Fruit fly (Drosophila melanogaster): ENCODE measurements around the gene CG18094.
A peak's percentile ranks its signal among the peaks of the same experiment; 100 is the strongest.

Gene CG18094

DNA sequence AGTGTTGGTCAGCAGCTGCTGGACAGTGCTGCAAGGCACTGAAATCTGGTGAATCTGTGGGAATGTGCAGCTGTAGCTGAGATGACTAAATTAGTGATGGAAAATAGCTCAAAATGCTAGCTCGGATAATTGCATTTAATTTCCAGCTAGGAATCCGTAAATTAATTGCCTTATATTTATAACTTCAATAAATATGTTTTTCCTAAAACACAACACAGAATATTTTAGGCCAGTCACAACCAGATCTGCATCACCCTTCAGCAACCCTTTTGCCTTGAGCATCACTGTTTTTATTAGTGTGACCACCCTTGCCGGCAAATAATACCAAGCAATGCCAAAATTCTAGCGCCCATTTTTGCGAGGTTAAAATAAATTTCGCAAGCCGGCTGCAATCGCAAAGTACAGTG, 45.3 kb upstream of the CG18094 start, which contains the start of gene Hs2st:
TSS of gene Hs2st (minus strand) at position 17 of the 407 bp plus-strand sequence.
- TF ChIP-seq CG4617 (GFP tag; optimal IDR thresholded peaks at IDR 0.05; ENCODE audit: borderline replicate concordance) (peak; percentile 96), D19A (tag; optimal IDR thresholded peaks at IDR 0.05) (peak; percentile 66), CG2120 (GFP tag; optimal IDR thresholded peaks at IDR 0.05) (peak; percentile 98), maf-S (GFP tag; optimal IDR thresholded peaks at IDR 0.05) (peak; percentile 95), YL-1 (GFP tag; optimal IDR thresholded peaks at IDR 0.05) (peak; percentile 87), Stat92E (GFP tag; optimal IDR thresholded peaks at IDR 0.05) (peak in 1 of 3 experiments; percentile 59), CG17359 (tag; optimal IDR thresholded peaks at IDR 0.05) (peak; percentile 85), CG3065 (GFP tag; optimal IDR thresholded peaks at IDR 0.05) (peak; percentile 85), zfh2 (GFP tag; optimal IDR thresholded peaks at IDR 0.05) (peak; percentile 98), Aef1 (GFP tag; IDR thresholded peaks at IDR 0.05) (peak; percentile 94), fd102C (GFP tag; optimal IDR thresholded peaks at IDR 0.05) (peak; percentile 27), Dip3 (GFP tag; optimal IDR thresholded peaks at IDR 0.05) (peak; percentile 97), CG7963 (GFP tag; IDR thresholded peaks at IDR 0.05; ENCODE audit: partially characterized antibody) (no peak), CG1529 (GFP tag; optimal IDR thresholded peaks at IDR 0.05) (peak; percentile 82), Awh (GFP tag; IDR thresholded peaks at IDR 0.05) (peak; percentile 79), da (GFP tag; optimal IDR thresholded peaks at IDR 0.05) (peak; percentile 94), CG33213 (GFP tag; optimal IDR thresholded peaks at IDR 0.05) (peak; percentile 93), Oaz (GFP tag; IDR thresholded peaks at IDR 0.05) (peak; percentile 87), cas (GFP tag; IDR thresholded peaks at IDR 0.05) (peak; percentile 89), CG5245 (GFP tag; optimal IDR thresholded peaks at IDR 0.05) (peak; percentile 90), nmo (GFP tag; optimal IDR thresholded peaks at IDR 0.05) (peak; percentile 97), schlank (tag; optimal IDR thresholded peaks at IDR 0.05) (peak; percentile 78), dmrt11E (tag; optimal IDR thresholded peaks at IDR 0.05) (peak; percentile 89), klu (GFP tag; IDR thresholded peaks at IDR 0.05) (peak; percentile 94), Dref (GFP tag; IDR thresholded peaks at IDR 0.05) (peak; percentile 44; the same call in 1 of the 2 replicates), CG13424 (tag; optimal IDR thresholded peaks at IDR 0.05) (peak; percentile 91), CoRest (tag; optimal IDR thresholded peaks at IDR 0.05) (peak; percentile 95), CG8478 (optimal IDR thresholded peaks at IDR 0.05) (no peak), Nf-YC (tag; optimal IDR thresholded peaks at IDR 0.05) (peak; percentile 83), CG14965 (GFP tag; optimal IDR thresholded peaks at IDR 0.05; ENCODE audit: borderline replicate concordance) (peak; percentile 15), CG4404 (GFP tag; IDR thresholded peaks at IDR 0.05) (peak; percentile 96), gem (tag; optimal IDR thresholded peaks at IDR 0.05) (peak; percentile 94), hth (optimal IDR thresholded peaks at IDR 0.05) (no peak), Dp (GFP tag; optimal IDR thresholded peaks at IDR 0.05) (peak; percentile 67), Bteb2 (GFP tag; optimal IDR thresholded peaks at IDR 0.05) (peak; percentile 95), tin (GFP tag; optimal IDR thresholded peaks at IDR 0.05) (peak; percentile 95), CG3281 (GFP tag; optimal IDR thresholded peaks at IDR 0.05) (peak; percentile 90), CG4707 (GFP tag; optimal IDR thresholded peaks at IDR 0.05) (peak; percentile 24), Sin3A (optimal IDR thresholded peaks at IDR 0.05) (peak; percentile 98), CG3726 (GFP tag; IDR thresholded peaks at IDR 0.05) (peak; percentile 91; the same call in 2 of the 3 replicates), CG15601 (tag; optimal IDR thresholded peaks at IDR 0.05) (peak; percentile 88), vvl (GFP tag; IDR thresholded peaks at IDR 0.05) (peak; percentile 94), E2f1 (GFP tag; IDR thresholded peaks at IDR 0.05) (peak; percentile 90), CG4854 (GFP tag; optimal IDR thresholded peaks at IDR 0.05) (peak; percentile 88), Neu2 (GFP tag; optimal IDR thresholded peaks at IDR 0.05; ENCODE audit: borderline replicate concordance) (peak; percentile 72), Kr (GFP tag; optimal IDR thresholded peaks at IDR 0.05) (peak; percentile 93), Xrp1 (GFP tag; IDR thresholded peaks at IDR 0.05) (peak; percentile 94), prd (optimal IDR thresholded peaks at IDR 0.05) (no peak), prd (GFP tag; IDR thresholded peaks at IDR 0.05) (peak; percentile 97), Hey (tag; optimal IDR thresholded peaks at IDR 0.05) (peak; percentile 77), disco-r (GFP tag; optimal IDR thresholded peaks at IDR 0.05) (peak; percentile 87), CG10209 (GFP tag; optimal IDR thresholded peaks at IDR 0.05) (peak; percentile 94)
